Fruit fly (Drosophila melanogaster) whole organism, embryonic: Measurements from ENCODE around the gene Hip14.
A peak's percentile ranks its signal among the peaks of the same experiment; 100 is the strongest.

Experiments used
- CG10274 ChIP-seq: fragments of 200-800 bp; sonication (Bioruptor generic); optimal IDR thresholded peaks from 3 replicates; lab custom pipeline; 2017; ENCODE audit warnings: missing biosample characterization, mild to moderate bottlenecking, missing genetic modification characterization
- CG10462 ChIP-seq: fragments of 200-800 bp; sonication (Bioruptor generic); optimal IDR thresholded peaks from 2 replicates; lab custom pipeline; 2016; ENCODE audit warnings: missing biosample characterization, missing genetic modification characterization
- CG11723 ChIP-seq: fragments of 200-800 bp; sonication (Bioruptor generic); optimal IDR thresholded peaks from 2 replicates; lab custom pipeline; 2017; ENCODE audit warnings: missing biosample characterization, mild to moderate bottlenecking, missing genetic modification characterization
- CG13296 ChIP-seq: fragments of 200-800 bp; sonication (Bioruptor generic); optimal IDR thresholded peaks from 3 replicates; lab custom pipeline; 2018; ENCODE audit warnings: missing biosample characterization, mild to moderate bottlenecking, missing genetic modification characterization
- CG13424 ChIP-seq: fragments of 200-800 bp; sonication (Bioruptor generic); optimal IDR thresholded peaks from 2 replicates; lab custom pipeline; 2019; ENCODE audit warnings: missing biosample characterization, mild to moderate bottlenecking, missing genetic modification characterization, moderate library complexity
- CG13775 ChIP-seq: fragments of 200-800 bp; sonication (Bioruptor generic); optimal IDR thresholded peaks from 3 replicates; lab custom pipeline; 2017; ENCODE audit warnings: missing biosample characterization, mild to moderate bottlenecking, missing genetic modification characterization
- CG13894 ChIP-seq: fragments of 200-800 bp; sonication (Bioruptor generic); optimal IDR thresholded peaks from 3 replicates; lab custom pipeline; 2018; ENCODE audit warnings: missing biosample characterization, mild to moderate bottlenecking, missing genetic modification characterization, moderate library complexity
- CG1529 ChIP-seq: fragments of 200-800 bp; sonication (Bioruptor generic); optimal IDR thresholded peaks from 3 replicates; lab custom pipeline; 2018; ENCODE audit warnings: missing biosample characterization, missing genetic modification characterization
- CG17612 ChIP-seq: fragments of 200-800 bp; sonication (Bioruptor generic); IDR thresholded peaks from 2 replicates; pipeline ENCODE4 v1.3.6; 2022; ENCODE audit warnings: missing biosample characterization, missing genetic modification characterization
- CG2202 ChIP-seq: fragments of 200-800 bp; sonication (Bioruptor generic); optimal IDR thresholded peaks from 2 replicates; lab custom pipeline; 2018; ENCODE audit warnings: missing biosample characterization, mild to moderate bottlenecking, missing genetic modification characterization
- CG30020 ChIP-seq: fragments of 200-800 bp; optimal IDR thresholded peaks from 2 replicates; lab custom pipeline; 2019; ENCODE audit warnings: missing biosample characterization, mild to moderate bottlenecking, missing genetic modification characterization, moderate library complexity
- CG31441 ChIP-seq: fragments of 200-800 bp; sonication (Bioruptor generic); IDR thresholded peaks from 2 replicates; pipeline ENCODE4 v1.3.6; 2022; ENCODE audit warnings: missing biosample characterization, missing genetic modification characterization
- CG3407 ChIP-seq: fragments of 200-800 bp; sonication (Bioruptor generic); optimal IDR thresholded peaks from 2 replicates; lab custom pipeline; 2018; ENCODE audit warnings: missing biosample characterization, mild to moderate bottlenecking, missing genetic modification characterization
- CG34376 ChIP-seq: fragments of 200-800 bp; sonication (Bioruptor generic); optimal IDR thresholded peaks from 2 replicates; lab custom pipeline; 2018; ENCODE audit warnings: missing biosample characterization, mild to moderate bottlenecking, missing genetic modification characterization
- CG4707 ChIP-seq: fragments of 200-800 bp; sonication (Bioruptor generic); optimal IDR thresholded peaks from 2 replicates; lab custom pipeline; 2018; ENCODE audit warnings: missing biosample characterization, mild to moderate bottlenecking, missing genetic modification characterization, moderate library complexity
- CG5180 ChIP-seq: fragments of 200-800 bp; sonication (Bioruptor generic); optimal IDR thresholded peaks from 3 replicates; lab custom pipeline; 2017; ENCODE audit warnings: missing biosample characterization, missing genetic modification characterization, mild to moderate bottlenecking, moderate library complexity, missing genetic modification reagents
- CG5953 ChIP-seq: fragments of 200-800 bp; sonication (Bioruptor generic); IDR thresholded peaks from 2 replicates; pipeline ENCODE4 v1.3.6; 2022; ENCODE audit warnings: missing biosample characterization, missing genetic modification characterization
- D19A ChIP-seq: fragments of 200-800 bp; optimal IDR thresholded peaks from 3 replicates; lab custom pipeline; 2019; ENCODE audit warnings: missing biosample characterization, mild to moderate bottlenecking, missing genetic modification characterization, moderate library complexity
- HmgZ ChIP-seq: fragments of 200-800 bp; sonication (Bioruptor generic); optimal IDR thresholded peaks from 2 replicates; lab custom pipeline; 2018; ENCODE audit warnings: missing biosample characterization, mild to moderate bottlenecking, missing genetic modification characterization
- Mrtf ChIP-seq: fragments of 200-800 bp; sonication (Bioruptor generic); IDR thresholded peaks from 3 replicates; pipeline ENCODE4 v1.3.6; 2022; ENCODE audit warnings: missing biosample characterization, missing genetic modification characterization
- Neu2 ChIP-seq: fragments of 200-800 bp; sonication (Bioruptor generic); optimal IDR thresholded peaks from 3 replicates; lab custom pipeline; 2016; ENCODE audit warnings: missing biosample characterization, missing genetic modification characterization, borderline replicate concordance
- Sin3A ChIP-seq: fragments of >200 bp; optimal IDR thresholded peaks from 2 replicates; lab custom pipeline; 2018
- Usf ChIP-seq: fragments of 200-800 bp; sonication (Bioruptor generic); optimal IDR thresholded peaks from 2 replicates; lab custom pipeline; 2017; ENCODE audit warnings: missing genotype, missing biosample characterization, missing genetic modification characterization
- ase ChIP-seq: fragments of 200-800 bp; sonication (Bioruptor generic); IDR thresholded peaks from 3 replicates; pipeline ENCODE4 v1.3.6; 2022; ENCODE audit warnings: missing biosample characterization, missing genetic modification characterization
- bbx ChIP-seq: fragments of 200-800 bp; sonication (Bioruptor generic); IDR thresholded peaks from 2 replicates; pipeline ENCODE4 v1.3.6; 2022; ENCODE audit warnings: missing biosample characterization, missing genetic modification characterization; ENCODE audit not compliant: partially characterized antibody
- cas ChIP-seq: fragments of 200-800 bp; sonication (Bioruptor generic); IDR thresholded peaks from 2 replicates; pipeline ENCODE4 v1.3.6; 2022; ENCODE audit warnings: missing biosample characterization, missing genetic modification characterization
- cato ChIP-seq: fragments of 200-800 bp; sonication (Bioruptor generic); optimal IDR thresholded peaks from 2 replicates; lab custom pipeline; 2016; ENCODE audit warnings: missing biosample characterization, missing genetic modification characterization, borderline replicate concordance
- chinmo ChIP-seq: fragments of 200-800 bp; sonication (Bioruptor generic); IDR thresholded peaks from 4 replicates; pipeline ENCODE4 v1.3.6; 2022; ENCODE audit warnings: missing biosample characterization, missing genetic modification characterization; ENCODE audit not compliant: partially characterized antibody
- corto ChIP-seq: fragments of 200-800 bp; sonication (Bioruptor generic); optimal IDR thresholded peaks from 2 replicates; lab custom pipeline; 2016; ENCODE audit warnings: missing biosample characterization, mild to moderate bottlenecking, missing genetic modification characterization, moderate library complexity
- en ChIP-seq: fragments of 200-800 bp; sonication (Bioruptor generic); optimal IDR thresholded peaks from 2 replicates; lab custom pipeline; 2016; ENCODE audit warnings: missing biosample characterization, missing genetic modification characterization
- fu2 ChIP-seq: fragments of 200-800 bp; sonication (Bioruptor generic); optimal IDR thresholded peaks from 2 replicates; lab custom pipeline; 2016; ENCODE audit warnings: missing biosample characterization, missing genetic modification characterization
- gce ChIP-seq: fragments of 200-800 bp; sonication (Bioruptor generic); IDR thresholded peaks from 3 replicates; pipeline ENCODE4 v1.3.6; 2022; ENCODE audit warnings: missing biosample characterization, missing genetic modification characterization
- gfzf ChIP-seq: fragments of 200-800 bp; sonication (Bioruptor generic); optimal IDR thresholded peaks from 2 replicates; lab custom pipeline; 2016; ENCODE audit warnings: missing biosample characterization, mild to moderate bottlenecking, missing genetic modification characterization, moderate library complexity
- gsb-n ChIP-seq: fragments of 200-800 bp; sonication (Bioruptor generic); optimal IDR thresholded peaks from 3 replicates; lab custom pipeline; 2018; ENCODE audit warnings: missing biosample characterization, mild to moderate bottlenecking, missing genetic modification characterization
- kay ChIP-seq: fragments of 200-800 bp; sonication (Bioruptor generic); optimal IDR thresholded peaks from 2 replicates; lab custom pipeline; 2016; ENCODE audit warnings: missing biosample characterization, missing genetic modification characterization
- lov ChIP-seq, 2 experiments: fragments of 200-800 bp in 1 of 2; fragments of >200 bp in 1 of 2; sonication (Bioruptor generic) in 1 of 2; IDR thresholded peaks in 1 of 2; optimal IDR thresholded peaks in 1 of 2; 2 replicates in 1 of 2; 3 replicates in 1 of 2; pipeline versions ENCODE4 v1.3.6 to Lab custom; 2017 to 2022; ENCODE audit warnings: missing biosample characterization in 1 of 2, missing genetic modification characterization in 1 of 2
- mam ChIP-seq: fragments of 200-800 bp; sonication (Bioruptor generic); optimal IDR thresholded peaks from 3 replicates; lab custom pipeline; 2016; ENCODE audit warnings: missing biosample characterization, missing genetic modification characterization
- nerfin-1 ChIP-seq: fragments of 200-800 bp; sonication (Bioruptor generic); optimal IDR thresholded peaks from 3 replicates; lab custom pipeline; 2019; ENCODE audit warnings: missing biosample characterization, mild to moderate bottlenecking, missing genetic modification characterization, moderate library complexity
- nerfin-2 ChIP-seq: fragments of 200-800 bp; sonication (Bioruptor generic); IDR thresholded peaks from 2 replicates; pipeline ENCODE4 v1.3.6; 2022; ENCODE audit warnings: missing biosample characterization, missing genetic modification characterization; ENCODE audit not compliant: partially characterized antibody
- odd ChIP-seq: fragments of 200-800 bp; sonication (Bioruptor generic); optimal IDR thresholded peaks from 2 replicates; lab custom pipeline; 2017; ENCODE audit warnings: missing biosample characterization, mild to moderate bottlenecking, missing genetic modification characterization
- pan ChIP-seq, 4 experiments: fragments of >200 bp in 3 of 4; fragments of 200-800 bp in 1 of 4; sonication (Bioruptor generic) in 1 of 4; optimal IDR thresholded peaks in 3 of 4; IDR thresholded peaks in 1 of 4; 2 replicates each; pipeline versions ENCODE4 v1.3.6 to Lab custom; 2017 to 2022; ENCODE audit warnings: missing biosample characterization in 2 of 4, missing genetic modification characterization in 2 of 4, mixed read lengths in 1 of 4
- pros ChIP-seq: fragments of 200-800 bp; sonication (Bioruptor generic); optimal IDR thresholded peaks from 3 replicates; lab custom pipeline; 2019; ENCODE audit warnings: missing biosample characterization, mild to moderate bottlenecking, missing genetic modification characterization, moderate library complexity
- sens-2 ChIP-seq: fragments of 200-800 bp; sonication (Bioruptor generic); IDR thresholded peaks from 2 replicates; pipeline ENCODE4 v1.3.6; 2022; ENCODE audit warnings: missing biosample characterization, missing genetic modification characterization
- shn ChIP-seq: fragments of 200-800 bp; sonication (Bioruptor generic); optimal IDR thresholded peaks from 3 replicates; lab custom pipeline; 2016; ENCODE audit warnings: missing biosample characterization, missing genetic modification characterization
- sim ChIP-seq: fragments of 200-800 bp; sonication (Bioruptor generic); IDR thresholded peaks from 2 replicates; pipeline ENCODE4 v1.3.6; 2022; ENCODE audit warnings: missing biosample characterization, missing genetic modification characterization
- sqz ChIP-seq: fragments of 200-800 bp; sonication (Bioruptor generic); optimal IDR thresholded peaks from 3 replicates; lab custom pipeline; 2018; ENCODE audit warnings: missing biosample characterization, mild to moderate bottlenecking, missing genetic modification characterization
- toy ChIP-seq: fragments of 200-800 bp; sonication (Bioruptor generic); IDR thresholded peaks from 2 replicates; pipeline ENCODE4 v1.3.6; 2022; ENCODE audit warnings: missing biosample characterization, missing genetic modification characterization
- twi ChIP-seq: fragments of 200-800 bp; optimal IDR thresholded peaks from 2 replicates; lab custom pipeline; 2019; ENCODE audit warnings: missing biosample characterization, mild to moderate bottlenecking, missing genetic modification characterization, moderate library complexity
- tx ChIP-seq: fragments of 200-800 bp; sonication (Bioruptor generic); optimal IDR thresholded peaks from 2 replicates; lab custom pipeline; 2016; ENCODE audit warnings: missing biosample characterization, missing genetic modification characterization
- zf30C ChIP-seq: fragments of 200-800 bp; sonication (Bioruptor generic); optimal IDR thresholded peaks from 3 replicates; lab custom pipeline; 2018; ENCODE audit warnings: missing biosample characterization, mild to moderate bottlenecking, missing genetic modification characterization

Hip14 gene

DNA sequence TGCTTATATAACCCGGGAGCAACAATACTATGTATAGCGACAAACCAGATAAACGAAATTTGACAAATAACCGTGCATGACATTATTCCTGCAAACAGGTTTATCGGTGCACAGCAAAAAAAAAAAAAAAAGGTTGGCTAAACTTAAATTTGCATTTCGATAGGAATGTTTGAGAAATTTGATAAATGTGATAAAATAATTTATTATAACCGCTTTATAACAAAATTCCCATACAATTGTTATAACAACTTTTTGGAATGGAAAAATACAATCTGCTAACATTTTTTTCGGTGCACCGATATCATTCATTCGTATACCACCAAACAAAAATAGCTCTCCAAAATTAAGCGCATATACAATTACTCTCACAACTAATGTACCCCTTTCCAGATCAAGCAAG is 10.5 kb upstream of the Hip14 start (continued):
- peak; percentile 12 for TF ChIP-seq CG13894 (tag; lab: Kevin White, UChicago)
- peak; percentile 21 for TF ChIP-seq mam (GFP tag; lab: Kevin White, UChicago)
- no peak for TF ChIP-seq CG5180
- 0 out of 2 replicates have a peak, but pooled peaks have one; percentile 7 for TF ChIP-seq toy
- TF ChIP-seq CG34376 (GFP tag; lab: Kevin White, UChicago), result no peak
- no peak for TF ChIP-seq cato
- TF ChIP-seq sim (GFP tag; lab: Robert Waterston, UW), result no peak
- TF ChIP-seq chinmo (GFP tag; lab: Robert Waterston, UW), result no peak
- TF ChIP-seq gce (GFP tag; lab: Robert Waterston, UW), result peak; percentile 54; the same call in 2 of the 3 replicates
- TF ChIP-seq CG31441 (GFP tag; lab: Robert Waterston, UW), result peak; percentile 82
- peak; percentile 37 for TF ChIP-seq CG13424 (tag; lab: Kevin White, UChicago)
- no peak for TF ChIP-seq CG10462 (GFP tag; lab: Kevin White, UChicago)
- no peak for TF ChIP-seq twi (tag; lab: Kevin White, UChicago)
- no peak for TF ChIP-seq sqz (GFP tag; lab: Kevin White, UChicago)
- no peak for TF ChIP-seq bbx (GFP tag; lab: Robert Waterston, UW)
- TF ChIP-seq Neu2, result no peak
- TF ChIP-seq corto (GFP tag; lab: Kevin White, UChicago), result no peak
- TF ChIP-seq Sin3A (lab: Kevin White, UChicago), result no peak
- TF ChIP-seq CG17612 (GFP tag; lab: Robert Waterston, UW), result peak; percentile 46; the same call in 1 of the 2 replicates
- no peak for TF ChIP-seq CG10274 (GFP tag; lab: Kevin White, UChicago)
- no peak for TF ChIP-seq shn (GFP tag; lab: Kevin White, UChicago)
- TF ChIP-seq sens-2 (GFP tag; lab: Robert Waterston, UW), result no peak
- no peak for TF ChIP-seq CG2202 (tag; lab: Kevin White, UChicago)
- TF ChIP-seq ase (GFP tag; lab: Robert Waterston, UW), result peak; percentile 64; the same call in 2 of the 3 replicates
- no peak for TF ChIP-seq lov (optimal IDR thresholded peaks at IDR 0.05; lab: Kevin White, UChicago)
- no peak for TF ChIP-seq lov (GFP tag; IDR thresholded peaks at IDR 0.05; lab: Robert Waterston, UW)
- TF ChIP-seq nerfin-1 (tag; lab: Kevin White, UChicago), result no peak
- no peak for TF ChIP-seq en (GFP tag; lab: Kevin White, UChicago)
- TF ChIP-seq pros (GFP tag; lab: Kevin White, UChicago), result no peak
- no peak for TF ChIP-seq tx (GFP tag; lab: Kevin White, UChicago)
- no peak for TF ChIP-seq odd (GFP tag; lab: Kevin White, UChicago)
- TF ChIP-seq CG1529 (GFP tag; lab: Kevin White, UChicago), result no peak
- TF ChIP-seq CG13775 (GFP tag; lab: Kevin White, UChicago), result no peak
- TF ChIP-seq nerfin-2, result no peak
- TF ChIP-seq CG4707, result no peak
- TF ChIP-seq fu2 (GFP tag; lab: Kevin White, UChicago), result no peak
- no peak for TF ChIP-seq pan (optimal IDR thresholded peaks at IDR 0.05; lab: Kevin White, UChicago)
- peak in 1 of 2 experiments; percentile 84 for TF ChIP-seq pan (GFP tag; optimal IDR thresholded peaks at IDR 0.05 in 1 of 2, IDR thresholded peaks at IDR 0.05 in 1 of 2)
- no peak for TF ChIP-seq D19A (tag; lab: Kevin White, UChicago)
- no peak for TF ChIP-seq kay (GFP tag; lab: Kevin White, UChicago)
- TF ChIP-seq cas, result no peak
- TF ChIP-seq HmgZ, result no peak
- TF ChIP-seq CG11723 (GFP tag; lab: Kevin White, UChicago), result no peak
- no peak for TF ChIP-seq CG3407 (GFP tag; lab: Kevin White, UChicago)
- TF ChIP-seq zf30C (GFP tag; lab: Kevin White, UChicago), result peak; percentile 38
- peak; percentile 39 for TF ChIP-seq CG13296 (GFP tag; lab: Kevin White, UChicago)
- TF ChIP-seq CG30020 (tag; lab: Kevin White, UChicago), result no peak
- no peak for TF ChIP-seq gsb-n (tag; lab: Kevin White, UChicago)
- no peak for TF ChIP-seq gfzf
- no peak for TF ChIP-seq Mrtf
- no peak for TF ChIP-seq CG5953 (GFP tag; lab: Robert Waterston, UW)
- no peak for TF ChIP-seq Usf (GFP tag; lab: Kevin White, UChicago)
